Fruit fly (Drosophila melanogaster) whole organism: ENCODE measurements around the gene Tb.

Experiments
- CG8478 ChIP-seq: fragments of >200 bp; optimal IDR thresholded peaks from 2 replicates; lab custom pipeline; 2018; ENCODE audit warnings: inconsistent platforms
- EcR ChIP-seq, 2 experiments: fragments of >200 bp; optimal IDR thresholded peaks; 2 replicates each; lab custom pipeline; 2017; ENCODE audit warnings: missing biosample characterization in 2 of 2, missing genetic modification characterization in 2 of 2, missing genetic modification reagents in 2 of 2
- pan ChIP-seq: fragments of >200 bp; optimal IDR thresholded peaks from 2 replicates; lab custom pipeline; 2017
- psq ChIP-seq: fragments of >200 bp; optimal IDR thresholded peaks from 2 replicates; lab custom pipeline; 2017
- usp ChIP-seq: fragments of >200 bp; optimal IDR thresholded peaks from 2 replicates; lab custom pipeline; 2017; ENCODE audit warnings: missing biosample characterization, missing genetic modification characterization, mixed read lengths

- TF ChIP-seq EcR (GFP tag; optimal IDR thresholded peaks at IDR 0.05; lab: Kevin White, UChicago) (no peak), pan (no peak), usp (GFP tag; lab: Kevin White, UChicago) (no peak), CG8478 (lab: Kevin White, UChicago) (no peak), psq (no peak)
Observed at dm6 chr3R:26621314-26621813, 34.9 kb upstream of the Tb start, which contains the start of gene TwdlP.
